Fruit fly (Drosophila melanogaster) whole organism, embryonic: Measurements from ENCODE around the gene CG4854.

Experiments used
- CG10979 ChIP-seq: fragments of 200-800 bp; sonication (Bioruptor generic); optimal IDR thresholded peaks from 2 replicates; lab custom pipeline; 2018; ENCODE audit warnings: missing biosample characterization, mild to moderate bottlenecking, missing genetic modification characterization, moderate library complexity
- CG12299 ChIP-seq: fragments of 200-800 bp; sonication (Bioruptor generic); optimal IDR thresholded peaks from 2 replicates; lab custom pipeline; 2018; ENCODE audit warnings: missing biosample characterization, mild to moderate bottlenecking, missing genetic modification characterization
- CG13775 ChIP-seq: fragments of 200-800 bp; sonication (Bioruptor generic); optimal IDR thresholded peaks from 3 replicates; lab custom pipeline; 2017; ENCODE audit warnings: missing biosample characterization, mild to moderate bottlenecking, missing genetic modification characterization
- CG13894 ChIP-seq: fragments of 200-800 bp; sonication (Bioruptor generic); optimal IDR thresholded peaks from 3 replicates; lab custom pipeline; 2018; ENCODE audit warnings: missing biosample characterization, mild to moderate bottlenecking, missing genetic modification characterization, moderate library complexity
- CG16779 ChIP-seq: fragments of 200-800 bp; sonication (Bioruptor generic); IDR thresholded peaks from 2 replicates; pipeline ENCODE4 v1.3.6; 2022; ENCODE audit warnings: missing biosample characterization, missing genetic modification characterization
- CG17385 ChIP-seq: fragments of 200-800 bp; sonication (Bioruptor generic); optimal IDR thresholded peaks from 3 replicates; lab custom pipeline; 2018; ENCODE audit warnings: missing biosample characterization, mild to moderate bottlenecking, missing genetic modification characterization
- CG2116 ChIP-seq: fragments of 200-800 bp; sonication (Bioruptor generic); optimal IDR thresholded peaks from 3 replicates; lab custom pipeline; 2018; ENCODE audit warnings: missing biosample characterization, mild to moderate bottlenecking, missing genetic modification characterization
- CG4424 ChIP-seq: fragments of 200-800 bp; sonication (Bioruptor generic); optimal IDR thresholded peaks from 3 replicates; lab custom pipeline; 2016; ENCODE audit warnings: missing biosample characterization, missing genetic modification characterization
- CG5245 ChIP-seq: fragments of 200-800 bp; sonication (Bioruptor generic); optimal IDR thresholded peaks from 3 replicates; lab custom pipeline; 2016; ENCODE audit warnings: missing biosample characterization, missing genetic modification characterization
- CG6654 ChIP-seq: fragments of 200-800 bp; sonication (Bioruptor generic); optimal IDR thresholded peaks from 2 replicates; lab custom pipeline; 2017; ENCODE audit warnings: missing biosample characterization, mild to moderate bottlenecking, missing genetic modification characterization
- CG7271 ChIP-seq: fragments of 200-800 bp; sonication (Bioruptor generic); optimal IDR thresholded peaks from 2 replicates; lab custom pipeline; 2018; ENCODE audit warnings: missing biosample characterization, mild to moderate bottlenecking, missing genetic modification characterization, moderate library complexity
- CG7928 ChIP-seq: fragments of 200-800 bp; sonication (Bioruptor generic); optimal IDR thresholded peaks from 2 replicates; lab custom pipeline; 2017; ENCODE audit warnings: missing biosample characterization, mild to moderate bottlenecking, missing genetic modification characterization
- CG9797 ChIP-seq: fragments of 200-800 bp; sonication (Bioruptor generic); optimal IDR thresholded peaks from 3 replicates; lab custom pipeline; 2018; ENCODE audit warnings: missing biosample characterization, mild to moderate bottlenecking, missing genetic modification characterization
- CoRest ChIP-seq: fragments of 200-800 bp; sonication (Bioruptor generic); optimal IDR thresholded peaks from 3 replicates; lab custom pipeline; 2018; ENCODE audit warnings: missing biosample characterization, mild to moderate bottlenecking, missing genetic modification characterization, moderate library complexity
- Deaf1 ChIP-seq: fragments of 200-800 bp; optimal IDR thresholded peaks from 3 replicates; lab custom pipeline; 2019; ENCODE audit warnings: missing biosample characterization, mild to moderate bottlenecking, missing genetic modification characterization, moderate library complexity
- Doc3 ChIP-seq: fragments of 200-800 bp; sonication (Bioruptor generic); IDR thresholded peaks from 3 replicates; pipeline ENCODE4 v1.3.6; 2022; ENCODE audit warnings: missing biosample characterization, missing genetic modification characterization; ENCODE audit not compliant: partially characterized antibody
- E2f2 ChIP-seq: fragments of 200-800 bp; sonication (Bioruptor generic); IDR thresholded peaks from 2 replicates; pipeline ENCODE4 v1.3.6; 2022; ENCODE audit warnings: missing biosample characterization, missing genetic modification characterization
- Eip74EF ChIP-seq, 2 experiments: fragments of 200-800 bp in 1 of 2; fragments of >200 bp in 1 of 2; sonication (Bioruptor generic) in 1 of 2; optimal IDR thresholded peaks; 2 replicates each; lab custom pipeline; 2017 to 2019; ENCODE audit warnings: missing biosample characterization in 2 of 2, missing genetic modification characterization in 2 of 2, mild to moderate bottlenecking in 1 of 2, moderate library complexity in 1 of 2
- Ets65A ChIP-seq: fragments of 200-800 bp; sonication (Bioruptor generic); peaks from one replicate; lab custom pipeline; 2016; ENCODE audit warnings: missing biosample characterization, missing genetic modification characterization
- Ets97D ChIP-seq: fragments of 200-800 bp; sonication (Bioruptor generic); optimal IDR thresholded peaks from 3 replicates; lab custom pipeline; 2016; ENCODE audit warnings: missing biosample characterization, missing genetic modification characterization
- HHEX ChIP-seq: fragments of 200-800 bp; sonication (Bioruptor generic); optimal IDR thresholded peaks from 3 replicates; lab custom pipeline; 2017; ENCODE audit warnings: missing biosample characterization, mild to moderate bottlenecking, missing genetic modification characterization, missing genetic modification reagents
- HLHmδ ChIP-seq: fragments of 200-800 bp; sonication (Bioruptor generic); optimal IDR thresholded peaks from 2 replicates; lab custom pipeline; 2018; ENCODE audit warnings: missing biosample characterization, mild to moderate bottlenecking, missing genetic modification characterization, moderate library complexity
- MBD-R2 ChIP-seq: fragments of 200-800 bp; sonication (Bioruptor generic); IDR thresholded peaks from 2 replicates; pipeline ENCODE4 v1.3.6; 2022; ENCODE audit warnings: missing biosample characterization, missing genetic modification characterization
- Med ChIP-seq: fragments of 200-800 bp; sonication (Bioruptor generic); peaks from one replicate; lab custom pipeline; 2016; ENCODE audit warnings: missing biosample characterization, missing genetic modification characterization, mild to moderate bottlenecking, inconsistent platforms, moderate library complexity
- NFAT ChIP-seq: fragments of 200-800 bp; sonication (Bioruptor generic); IDR thresholded peaks from 2 replicates; pipeline ENCODE4 v1.3.6; 2022; ENCODE audit warnings: missing biosample characterization, missing genetic modification characterization
- Nf-YC ChIP-seq: fragments of 200-800 bp; optimal IDR thresholded peaks from 3 replicates; lab custom pipeline; 2019; ENCODE audit warnings: missing biosample characterization, mild to moderate bottlenecking, missing genetic modification characterization, moderate library complexity
- Optix ChIP-seq: fragments of 200-800 bp; sonication (Bioruptor generic); IDR thresholded peaks from 3 replicates; pipeline ENCODE4 v1.3.6; 2022; ENCODE audit warnings: missing biosample characterization, missing genetic modification characterization
- Scr ChIP-seq: fragments of 200-800 bp; sonication (Bioruptor generic); IDR thresholded peaks from 2 replicates; pipeline ENCODE4 v1.3.6; 2022; ENCODE audit warnings: missing biosample characterization, missing genetic modification characterization; ENCODE audit not compliant: partially characterized antibody
- Sox100B ChIP-seq: fragments of 200-800 bp; sonication (Bioruptor generic); optimal IDR thresholded peaks from 3 replicates; lab custom pipeline; 2018; ENCODE audit warnings: missing biosample characterization, mild to moderate bottlenecking, missing genetic modification characterization
- Sry-δ ChIP-seq: fragments of 200-800 bp; sonication (Bioruptor generic); optimal IDR thresholded peaks from 2 replicates; lab custom pipeline; 2016; ENCODE audit warnings: missing biosample characterization, missing genetic modification characterization
- Xrp1 ChIP-seq: fragments of 200-800 bp; sonication (Bioruptor generic); IDR thresholded peaks from 2 replicates; pipeline ENCODE4 v1.3.6; 2022; ENCODE audit warnings: missing biosample characterization, missing genetic modification characterization
- abd-A ChIP-seq: fragments of 200-800 bp; sonication (Bioruptor generic); optimal IDR thresholded peaks from 3 replicates; lab custom pipeline; 2019; ENCODE audit warnings: missing biosample characterization, mild to moderate bottlenecking, missing genetic modification characterization, moderate library complexity
- ap ChIP-seq: fragments of 200-800 bp; sonication (Bioruptor generic); IDR thresholded peaks from 2 replicates; pipeline ENCODE4 v1.3.6; 2022; ENCODE audit warnings: missing biosample characterization, missing genetic modification characterization
- dm ChIP-seq: fragments of 200-800 bp; sonication (Bioruptor generic); optimal IDR thresholded peaks from 3 replicates; lab custom pipeline; 2016; ENCODE audit warnings: missing biosample characterization, missing genetic modification characterization
- dpn ChIP-seq, 2 experiments: fragments of 200-800 bp; sonication (Bioruptor generic); optimal IDR thresholded peaks; 3 replicates each; lab custom pipeline; 2016; ENCODE audit warnings: missing biosample characterization in 2 of 2, missing genetic modification characterization in 2 of 2
- ems ChIP-seq: fragments of 200-800 bp; sonication (Bioruptor generic); optimal IDR thresholded peaks from 3 replicates; lab custom pipeline; 2016; ENCODE audit warnings: missing biosample characterization, missing genetic modification characterization
- gce ChIP-seq: fragments of 200-800 bp; sonication (Bioruptor generic); IDR thresholded peaks from 3 replicates; pipeline ENCODE4 v1.3.6; 2022; ENCODE audit warnings: missing biosample characterization, missing genetic modification characterization
- gcm ChIP-seq: fragments of 200-800 bp; sonication (Bioruptor generic); optimal IDR thresholded peaks from 2 replicates; lab custom pipeline; 2019; ENCODE audit warnings: missing biosample characterization, mild to moderate bottlenecking, missing genetic modification characterization, moderate library complexity
- gem ChIP-seq: fragments of 200-800 bp; sonication (Bioruptor generic); optimal IDR thresholded peaks from 2 replicates; lab custom pipeline; 2019; ENCODE audit warnings: missing biosample characterization, mild to moderate bottlenecking, missing genetic modification characterization, moderate library complexity
- h ChIP-seq: fragments of >200 bp; optimal IDR thresholded peaks from 2 replicates; lab custom pipeline; 2017
- ham ChIP-seq: fragments of 200-800 bp; sonication (Bioruptor generic); IDR thresholded peaks from 2 replicates; pipeline ENCODE4 v1.3.6; 2022; ENCODE audit warnings: missing biosample characterization, missing genetic modification characterization
- ind ChIP-seq: fragments of 200-800 bp; sonication (Bioruptor generic); optimal IDR thresholded peaks from 3 replicates; lab custom pipeline; 2016; ENCODE audit warnings: missing biosample characterization, missing genetic modification characterization
- jigr1 ChIP-seq: fragments of 200-800 bp; sonication (Bioruptor generic); IDR thresholded peaks from 3 replicates; pipeline ENCODE4 v1.3.6; 2022; ENCODE audit warnings: missing biosample characterization, missing genetic modification characterization
- kay ChIP-seq: fragments of 200-800 bp; sonication (Bioruptor generic); optimal IDR thresholded peaks from 2 replicates; lab custom pipeline; 2016; ENCODE audit warnings: missing biosample characterization, missing genetic modification characterization
- nerfin-2 ChIP-seq: fragments of 200-800 bp; sonication (Bioruptor generic); IDR thresholded peaks from 2 replicates; pipeline ENCODE4 v1.3.6; 2022; ENCODE audit warnings: missing biosample characterization, missing genetic modification characterization; ENCODE audit not compliant: partially characterized antibody
- row ChIP-seq: fragments of 200-800 bp; sonication (Bioruptor generic); IDR thresholded peaks from 3 replicates; pipeline ENCODE4 v1.3.6; 2022; ENCODE audit warnings: missing biosample characterization, missing genetic modification characterization
- scrt ChIP-seq: fragments of 200-800 bp; sonication (Bioruptor generic); optimal IDR thresholded peaks from 2 replicates; lab custom pipeline; 2018; ENCODE audit warnings: missing biosample characterization, mild to moderate bottlenecking, missing genetic modification characterization, moderate library complexity
- sens ChIP-seq: fragments of 200-800 bp; sonication (Bioruptor generic); peaks from one replicate; lab custom pipeline; 2016; ENCODE audit warnings: missing biosample characterization, missing genetic modification characterization
- sna ChIP-seq: fragments of 200-800 bp; sonication (Bioruptor generic); IDR thresholded peaks from 2 replicates; pipeline ENCODE4 v1.3.6; 2022; ENCODE audit warnings: missing biosample characterization, missing genetic modification characterization; ENCODE audit not compliant: partially characterized antibody
- unc-4 ChIP-seq: fragments of 200-800 bp; sonication (Bioruptor generic); IDR thresholded peaks from 2 replicates; pipeline ENCODE4 v1.3.6; 2022; ENCODE audit warnings: missing biosample characterization, missing genetic modification characterization; ENCODE audit not compliant: partially characterized antibody
- unpg ChIP-seq: fragments of 200-800 bp; sonication (Bioruptor generic); optimal IDR thresholded peaks from 3 replicates; lab custom pipeline; 2018; ENCODE audit warnings: missing biosample characterization, mild to moderate bottlenecking, missing genetic modification characterization, moderate library complexity
- wdn ChIP-seq: fragments of 200-800 bp; sonication (Bioruptor generic); IDR thresholded peaks from 2 replicates; pipeline ENCODE4 v1.3.6; 2022; ENCODE audit warnings: missing biosample characterization, missing genetic modification characterization

Gene CG4854

DNA sequence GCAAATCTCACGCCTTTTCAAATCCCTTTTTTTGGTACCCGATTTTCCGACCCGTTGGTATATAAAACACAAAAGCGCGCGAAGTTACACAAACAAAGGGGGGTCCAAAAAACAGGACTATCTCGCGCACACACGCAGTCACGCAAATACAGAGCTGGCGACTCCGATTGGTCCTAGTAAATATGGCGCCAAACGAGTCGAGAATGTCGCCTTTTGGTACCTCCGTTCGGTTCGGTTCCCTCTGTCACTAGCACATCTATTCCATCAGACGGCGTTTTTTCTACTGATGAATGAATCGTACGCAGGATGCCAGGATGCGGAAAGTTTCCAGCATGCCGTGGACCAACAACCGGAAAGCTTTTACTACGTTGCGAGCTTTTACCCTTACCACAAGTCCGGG, 28.0 kb downstream of the CG4854 start, which contains the start of gene CG17193:
Gene CG17193 (minus strand): TSS at position 289 of the 400 bp plus-strand sequence.
- TF ChIP-seq h (lab: Kevin White, UChicago) (no peak), Deaf1 (tag; lab: Kevin White, UChicago) (peak; percentile 50), gcm (GFP tag; lab: Kevin White, UChicago) (no peak), Ets97D (GFP tag; lab: Kevin White, UChicago) (no peak), unpg (no peak), CG6654 (no peak), Sox100B (no peak), Med (peak; percentile 67), HLHmδ (GFP tag; lab: Kevin White, UChicago) (no peak), nerfin-2 (no peak), NFAT (no peak), abd-A (peak; percentile 55), scrt (GFP tag; lab: Kevin White, UChicago) (peak; percentile 31), row (GFP tag; lab: Robert Waterston, UW) (0 out of 3 replicates have a peak, but pooled peaks have one; percentile 22), wdn (GFP tag; lab: Robert Waterston, UW) (no peak), CG10979 (tag; lab: Kevin White, UChicago) (no peak), sna (no peak), CG5245 (GFP tag; lab: Kevin White, UChicago) (no peak), CG13894 (tag; lab: Kevin White, UChicago) (peak; percentile 75), CG7928 (GFP tag; lab: Kevin White, UChicago) (no peak), dm (GFP tag; lab: Kevin White, UChicago) (no peak), Xrp1 (GFP tag; lab: Robert Waterston, UW) (no peak), Eip74EF (GFP tag; optimal IDR thresholded peaks at IDR 0.05; lab: Kevin White, UChicago) (no peak), CG7271 (tag; lab: Kevin White, UChicago) (no peak), ems (GFP tag; lab: Kevin White, UChicago) (no peak), kay (GFP tag; lab: Kevin White, UChicago) (no peak), Ets65A (GFP tag; lab: Kevin White, UChicago) (peak; percentile 7), Nf-YC (tag; lab: Kevin White, UChicago) (peak; percentile 80), ham (GFP tag; lab: Robert Waterston, UW) (no peak), jigr1 (no peak), ap (no peak)
- TF ChIP-seq, all 482 proteins: peak for 8

DNA sequence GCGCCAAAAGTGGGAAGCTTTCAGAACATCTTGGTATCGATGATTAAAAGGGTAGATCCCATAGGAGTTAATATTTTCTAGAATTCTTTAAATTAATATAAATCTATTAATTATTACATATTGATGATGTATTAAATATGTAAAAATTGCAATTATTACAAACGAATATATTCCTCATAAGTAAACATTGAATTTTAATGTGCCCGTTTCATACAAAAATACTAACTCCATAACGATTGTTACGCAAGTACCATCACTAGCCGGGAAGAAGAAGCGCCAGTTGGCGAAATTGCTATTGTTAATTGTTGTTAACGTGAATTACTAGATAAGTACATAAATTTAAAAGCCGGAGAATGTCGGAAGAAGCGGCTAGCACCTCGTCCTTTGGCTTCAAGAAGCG, 29.6 kb downstream of the CG4854 start, which contains the start of gene mdlc:
Gene mdlc (plus strand): TSS at position 248 of the 400 bp plus-strand sequence.
- peak; percentile 64 for TF ChIP-seq E2f2 (GFP tag; lab: Robert Waterston, UW)
- peak; percentile 59 for TF ChIP-seq CoRest (tag; lab: Kevin White, UChicago)
- TF ChIP-seq CG13775: peak; percentile 4
- peak in 1 of 2 experiments; percentile 0 for TF ChIP-seq dpn (GFP tag; optimal IDR thresholded peaks at IDR 0.05; lab: Kevin White, UChicago)
- TF ChIP-seq Optix (GFP tag; lab: Robert Waterston, UW): no peak
- TF ChIP-seq ind (GFP tag; lab: Kevin White, UChicago): peak; percentile 19
- TF ChIP-seq CG12299 (tag; lab: Kevin White, UChicago): no peak
- TF ChIP-seq gce: no peak
- TF ChIP-seq Scr (GFP tag; lab: Robert Waterston, UW): peak; percentile 71
- no peak for TF ChIP-seq CG16779
- peak; percentile 66 for TF ChIP-seq MBD-R2
- TF ChIP-seq HHEX (GFP tag; lab: Kevin White, UChicago): no peak
- TF ChIP-seq CG4424: peak; percentile 25
- peak; percentile 61 for TF ChIP-seq unc-4 (GFP tag; lab: Robert Waterston, UW)
- peak; percentile 55; the same call in 2 of the 3 replicates for TF ChIP-seq Doc3 (GFP tag; lab: Robert Waterston, UW)
- peak; percentile 41 for TF ChIP-seq gem (tag; lab: Kevin White, UChicago)
- peak; percentile 26 for TF ChIP-seq sens
- TF ChIP-seq CG9797 (GFP tag; lab: Kevin White, UChicago): peak; percentile 61
- no peak for TF ChIP-seq HLHmδ (GFP tag; lab: Kevin White, UChicago)
- TF ChIP-seq CG17385 (GFP tag; lab: Kevin White, UChicago): peak; percentile 94
- TF ChIP-seq CG2116 (GFP tag; lab: Kevin White, UChicago): peak; percentile 15
- peak; percentile 77 for TF ChIP-seq Sry-δ (GFP tag; lab: Kevin White, UChicago)
